Fruit fly (Drosophila melanogaster): ENCODE measurements around the gene mtTFB2.

mtTFB2 gene

dm6 chr3R:10079267-10079987, 34.1 kb downstream of the mtTFB2 start:
- TF ChIP-seq insv (optimal IDR thresholded peaks at IDR 0.05) (no peak), Myc (optimal IDR thresholded peaks at IDR 0.05) (no peak), Sin3A (optimal IDR thresholded peaks at IDR 0.05) (no peak), h (optimal IDR thresholded peaks at IDR 0.05) (no peak), psq (optimal IDR thresholded peaks at IDR 0.05) (no peak), ttk (optimal IDR thresholded peaks at IDR 0.05) (no peak)

- no peak for TF ChIP-seq h (optimal IDR thresholded peaks at IDR 0.05)
- TF ChIP-seq insv (optimal IDR thresholded peaks at IDR 0.05) = no peak
- TF ChIP-seq ttk (optimal IDR thresholded peaks at IDR 0.05) = no peak
- TF ChIP-seq Myc (optimal IDR thresholded peaks at IDR 0.05) = no peak
- TF ChIP-seq psq (optimal IDR thresholded peaks at IDR 0.05) = no peak
- no peak for TF ChIP-seq Sin3A (optimal IDR thresholded peaks at IDR 0.05)
These were observed 35.3 kb downstream of the mtTFB2 start for dm6 chr3R:10080699-10081098.

- TF ChIP-seq psq (optimal IDR thresholded peaks at IDR 0.05) = no peak
- TF ChIP-seq Sin3A (optimal IDR thresholded peaks at IDR 0.05) = no peak
- no peak for TF ChIP-seq Myc (optimal IDR thresholded peaks at IDR 0.05)
- no peak for TF ChIP-seq ttk (optimal IDR thresholded peaks at IDR 0.05)
These were observed 36.2 kb downstream of the mtTFB2 start for dm6 chr3R:10081469-10082111.

- TF ChIP-seq ttk (optimal IDR thresholded peaks at IDR 0.05) = no peak
- no peak for TF ChIP-seq insv (optimal IDR thresholded peaks at IDR 0.05)
- TF ChIP-seq Sin3A (optimal IDR thresholded peaks at IDR 0.05) = no peak
- no peak for TF ChIP-seq h (optimal IDR thresholded peaks at IDR 0.05)
- TF ChIP-seq Myc (optimal IDR thresholded peaks at IDR 0.05) = no peak
- no peak for TF ChIP-seq psq (optimal IDR thresholded peaks at IDR 0.05)
These were observed 37.2 kb downstream of the mtTFB2 start for dm6 chr3R:10082549-10083075.

dm6 chr3R:10083077-10083476, 37.7 kb downstream of the mtTFB2 start:
- no peak for TF ChIP-seq insv (optimal IDR thresholded peaks at IDR 0.05)
- TF ChIP-seq ttk (optimal IDR thresholded peaks at IDR 0.05) = no peak
- TF ChIP-seq Myc (optimal IDR thresholded peaks at IDR 0.05) = no peak
- TF ChIP-seq Sin3A (optimal IDR thresholded peaks at IDR 0.05) = no peak
- no peak for TF ChIP-seq h (optimal IDR thresholded peaks at IDR 0.05)
- no peak for TF ChIP-seq psq (optimal IDR thresholded peaks at IDR 0.05)

dm6 chr3R:10084179-10084647, 38.8 kb downstream of the mtTFB2 start:
- TF ChIP-seq h (optimal IDR thresholded peaks at IDR 0.05) (no peak), psq (optimal IDR thresholded peaks at IDR 0.05) (no peak), ttk (optimal IDR thresholded peaks at IDR 0.05) (no peak), Myc (optimal IDR thresholded peaks at IDR 0.05) (no peak), Sin3A (optimal IDR thresholded peaks at IDR 0.05) (no peak), insv (optimal IDR thresholded peaks at IDR 0.05) (no peak)

dm6 chr3R:10084914-10085313, 39.5 kb downstream of the mtTFB2 start:
- TF ChIP-seq psq (optimal IDR thresholded peaks at IDR 0.05) (no peak), h (optimal IDR thresholded peaks at IDR 0.05) (no peak), ttk (optimal IDR thresholded peaks at IDR 0.05) (no peak), insv (optimal IDR thresholded peaks at IDR 0.05) (no peak), Sin3A (optimal IDR thresholded peaks at IDR 0.05) (no peak), Myc (optimal IDR thresholded peaks at IDR 0.05) (no peak)

- TF ChIP-seq psq (optimal IDR thresholded peaks at IDR 0.05) (no peak), insv (optimal IDR thresholded peaks at IDR 0.05) (no peak), ttk (optimal IDR thresholded peaks at IDR 0.05) (no peak), Myc (optimal IDR thresholded peaks at IDR 0.05) (no peak), Sin3A (optimal IDR thresholded peaks at IDR 0.05) (no peak), h (optimal IDR thresholded peaks at IDR 0.05) (no peak)
These were observed 40.8 kb downstream of the mtTFB2 start for dm6 chr3R:10086222-10086621.

dm6 chr3R:10086683-10087082, 41.3 kb downstream of the mtTFB2 start:
- TF ChIP-seq ttk (optimal IDR thresholded peaks at IDR 0.05) (no peak), Myc (optimal IDR thresholded peaks at IDR 0.05) (no peak), insv (optimal IDR thresholded peaks at IDR 0.05) (no peak), h (optimal IDR thresholded peaks at IDR 0.05) (no peak), Sin3A (optimal IDR thresholded peaks at IDR 0.05) (no peak), psq (optimal IDR thresholded peaks at IDR 0.05) (no peak)

- no peak for TF ChIP-seq insv (optimal IDR thresholded peaks at IDR 0.05)
- no peak for TF ChIP-seq psq (optimal IDR thresholded peaks at IDR 0.05)
- no peak for TF ChIP-seq Sin3A (optimal IDR thresholded peaks at IDR 0.05)
These were observed 42.0 kb downstream of the mtTFB2 start for dm6 chr3R:10087206-10087927.

dm6 chr3R:10089171-10089664, 43.8 kb downstream of the mtTFB2 start:
- TF ChIP-seq psq (optimal IDR thresholded peaks at IDR 0.05) = no peak
- no peak for TF ChIP-seq h (optimal IDR thresholded peaks at IDR 0.05)
- no peak for TF ChIP-seq Myc (optimal IDR thresholded peaks at IDR 0.05)
- TF ChIP-seq insv (optimal IDR thresholded peaks at IDR 0.05) = no peak
- TF ChIP-seq Sin3A (optimal IDR thresholded peaks at IDR 0.05) = no peak
- no peak for TF ChIP-seq ttk (optimal IDR thresholded peaks at IDR 0.05)

dm6 chr3R:10090906-10091305, 45.5 kb downstream of the mtTFB2 start:
- TF ChIP-seq insv (optimal IDR thresholded peaks at IDR 0.05) = no peak
- no peak for TF ChIP-seq Sin3A (optimal IDR thresholded peaks at IDR 0.05)
- TF ChIP-seq h (optimal IDR thresholded peaks at IDR 0.05) = no peak
- TF ChIP-seq ttk (optimal IDR thresholded peaks at IDR 0.05) = no peak
